Fruit fly (Drosophila melanogaster) whole organism, embryonic: ENCODE measurements around the gene CG15362.
A peak's percentile ranks its signal among the peaks of the same experiment; 100 is the strongest.

Source experiments
- CG10274 ChIP-seq: fragments of 200-800 bp; sonication (Bioruptor generic); optimal IDR thresholded peaks from 3 replicates; lab custom pipeline; 2017; ENCODE audit warnings: missing biosample characterization, mild to moderate bottlenecking, missing genetic modification characterization
- CG13123 ChIP-seq: fragments of 200-800 bp; sonication (Bioruptor generic); optimal IDR thresholded peaks from 2 replicates; lab custom pipeline; 2016; ENCODE audit warnings: missing biosample characterization, missing genetic modification characterization
- CG13287 ChIP-seq: fragments of 200-800 bp; sonication (Bioruptor generic); IDR thresholded peaks from 2 replicates; pipeline ENCODE4 v1.3.6; 2022; ENCODE audit warnings: missing biosample characterization, missing genetic modification characterization; ENCODE audit not compliant: partially characterized antibody
- CG14441 ChIP-seq: fragments of 200-800 bp; sonication (Bioruptor generic); IDR thresholded peaks from 2 replicates; pipeline ENCODE4 v1.3.6; 2022; ENCODE audit warnings: missing biosample characterization, missing genetic modification characterization
- CG14667 ChIP-seq: fragments of 200-800 bp; sonication (Bioruptor generic); IDR thresholded peaks from 2 replicates; pipeline ENCODE4 v1.3.6; 2022; ENCODE audit warnings: missing biosample characterization, missing genetic modification characterization
- CG14965 ChIP-seq: fragments of 200-800 bp; sonication (Bioruptor generic); optimal IDR thresholded peaks from 2 replicates; lab custom pipeline; 2016; ENCODE audit warnings: missing biosample characterization, missing genetic modification characterization, borderline replicate concordance
- CG1529 ChIP-seq: fragments of 200-800 bp; sonication (Bioruptor generic); optimal IDR thresholded peaks from 3 replicates; lab custom pipeline; 2018; ENCODE audit warnings: missing biosample characterization, missing genetic modification characterization
- CG16813 ChIP-seq: fragments of 200-800 bp; sonication (Bioruptor generic); IDR thresholded peaks from 3 replicates; pipeline ENCODE4 v1.3.6; 2022; ENCODE audit warnings: missing biosample characterization, missing genetic modification characterization; ENCODE audit not compliant: partially characterized antibody
- CG1832 ChIP-seq: fragments of 200-800 bp; sonication (Bioruptor generic); optimal IDR thresholded peaks from 2 replicates; lab custom pipeline; 2017; ENCODE audit warnings: missing biosample characterization, mild to moderate bottlenecking, missing genetic modification characterization, inconsistent platforms
- CG18476 ChIP-seq: fragments of 200-800 bp; sonication (Bioruptor generic); optimal IDR thresholded peaks from 2 replicates; lab custom pipeline; 2016; ENCODE audit warnings: missing biosample characterization, mild to moderate bottlenecking, missing genetic modification characterization
- CG2129 ChIP-seq: fragments of 200-800 bp; sonication (Bioruptor generic); IDR thresholded peaks from 2 replicates; pipeline ENCODE4 v1.3.6; 2022; ENCODE audit warnings: missing biosample characterization, missing genetic modification characterization; ENCODE audit not compliant: partially characterized antibody
- CG3163 ChIP-seq: fragments of 200-800 bp; sonication (Bioruptor generic); optimal IDR thresholded peaks from 3 replicates; lab custom pipeline; 2016; ENCODE audit warnings: missing biosample characterization, missing genetic modification characterization
- CG32532 ChIP-seq: fragments of 200-800 bp; sonication (Bioruptor generic); IDR thresholded peaks from 2 replicates; pipeline ENCODE4 v1.3.6; 2022; ENCODE audit warnings: missing biosample characterization, missing genetic modification characterization
- CG32772 ChIP-seq: fragments of 200-800 bp; sonication (Bioruptor generic); IDR thresholded peaks from 2 replicates; pipeline ENCODE4 v1.3.6; 2022; ENCODE audit warnings: missing biosample characterization, missing genetic modification characterization
- CG3281 ChIP-seq: fragments of 200-800 bp; sonication (Bioruptor generic); optimal IDR thresholded peaks from 3 replicates; lab custom pipeline; 2017; ENCODE audit warnings: missing biosample characterization, mild to moderate bottlenecking, missing genetic modification characterization
- CG33213 ChIP-seq: fragments of 200-800 bp; sonication (Bioruptor generic); optimal IDR thresholded peaks from 3 replicates; lab custom pipeline; 2016; ENCODE audit warnings: missing biosample characterization, missing genetic modification characterization
- CG6813 ChIP-seq: fragments of 200-800 bp; sonication (Bioruptor generic); optimal IDR thresholded peaks from 2 replicates; lab custom pipeline; 2017; ENCODE audit warnings: missing biosample characterization, missing genetic modification characterization, mild to moderate bottlenecking, moderate library complexity, missing genetic modification reagents
- CG7372 ChIP-seq: fragments of 200-800 bp; sonication (Bioruptor generic); IDR thresholded peaks from 2 replicates; pipeline ENCODE4 v1.3.6; 2022; ENCODE audit warnings: missing biosample characterization, missing genetic modification characterization
- CG7987 ChIP-seq: fragments of 200-800 bp; sonication (Bioruptor generic); optimal IDR thresholded peaks from 2 replicates; lab custom pipeline; 2018; ENCODE audit warnings: missing biosample characterization, mild to moderate bottlenecking, missing genetic modification characterization, moderate library complexity
- E2f2 ChIP-seq: fragments of 200-800 bp; sonication (Bioruptor generic); IDR thresholded peaks from 2 replicates; pipeline ENCODE4 v1.3.6; 2022; ENCODE audit warnings: missing biosample characterization, missing genetic modification characterization
- Fer1 ChIP-seq: fragments of 200-800 bp; sonication (Bioruptor generic); optimal IDR thresholded peaks from 2 replicates; lab custom pipeline; 2017; ENCODE audit warnings: missing biosample characterization, mild to moderate bottlenecking, missing genetic modification characterization
- H15 ChIP-seq: fragments of 200-800 bp; sonication (Bioruptor generic); IDR thresholded peaks from 3 replicates; pipeline ENCODE4 v1.3.6; 2022; ENCODE audit warnings: missing biosample characterization, missing genetic modification characterization
- Lpt ChIP-seq: fragments of >200 bp; optimal IDR thresholded peaks from 2 replicates; lab custom pipeline; 2018; ENCODE audit warnings: missing biosample characterization, missing genetic modification characterization
- Med ChIP-seq: fragments of 200-800 bp; sonication (Bioruptor generic); peaks from one replicate; lab custom pipeline; 2016; ENCODE audit warnings: missing biosample characterization, missing genetic modification characterization, mild to moderate bottlenecking, inconsistent platforms, moderate library complexity
- Mrtf ChIP-seq: fragments of 200-800 bp; sonication (Bioruptor generic); IDR thresholded peaks from 3 replicates; pipeline ENCODE4 v1.3.6; 2022; ENCODE audit warnings: missing biosample characterization, missing genetic modification characterization
- Myb ChIP-seq: fragments of 200-800 bp; sonication (Bioruptor generic); optimal IDR thresholded peaks from 2 replicates; lab custom pipeline; 2016; ENCODE audit warnings: missing biosample characterization, missing genetic modification characterization
- NC2α ChIP-seq: fragments of 200-800 bp; sonication (Bioruptor generic); optimal IDR thresholded peaks from 2 replicates; lab custom pipeline; 2016; ENCODE audit warnings: missing biosample characterization, missing genetic modification characterization
- Nf-YA ChIP-seq: fragments of 200-800 bp; sonication (Bioruptor generic); IDR thresholded peaks from 2 replicates; pipeline ENCODE4 v1.3.6; 2022; ENCODE audit warnings: missing biosample characterization, missing genetic modification characterization
- ac ChIP-seq: fragments of 200-800 bp; sonication (Bioruptor generic); optimal IDR thresholded peaks from 3 replicates; lab custom pipeline; 2017; ENCODE audit warnings: missing biosample characterization, mild to moderate bottlenecking, missing genetic modification characterization
- amos ChIP-seq: fragments of 200-800 bp; sonication (Bioruptor generic); IDR thresholded peaks from 2 replicates; pipeline ENCODE4 v1.3.6; 2022; ENCODE audit warnings: missing biosample characterization, missing genetic modification characterization; ENCODE audit not compliant: partially characterized antibody
- ase ChIP-seq: fragments of 200-800 bp; sonication (Bioruptor generic); IDR thresholded peaks from 3 replicates; pipeline ENCODE4 v1.3.6; 2022; ENCODE audit warnings: missing biosample characterization, missing genetic modification characterization
- ci ChIP-seq: fragments of 200-800 bp; sonication (Bioruptor generic); IDR thresholded peaks from 3 replicates; pipeline ENCODE4 v1.3.6; 2022; ENCODE audit warnings: missing biosample characterization, missing genetic modification characterization
- eve ChIP-seq, 2 experiments: fragments of >200 bp; optimal IDR thresholded peaks; 2 replicates each; lab custom pipeline; 2017; ENCODE audit warnings: missing biosample characterization in 2 of 2, missing genetic modification characterization in 2 of 2
- fru ChIP-seq: fragments of >200 bp; optimal IDR thresholded peaks from 2 replicates; lab custom pipeline; 2017
- fu2 ChIP-seq: fragments of 200-800 bp; sonication (Bioruptor generic); optimal IDR thresholded peaks from 2 replicates; lab custom pipeline; 2016; ENCODE audit warnings: missing biosample characterization, missing genetic modification characterization
- gsb ChIP-seq: fragments of 200-800 bp; sonication (Bioruptor generic); IDR thresholded peaks from 2 replicates; pipeline ENCODE4 v1.3.6; 2022; ENCODE audit warnings: missing biosample characterization, missing genetic modification characterization
- gsb-n ChIP-seq: fragments of 200-800 bp; sonication (Bioruptor generic); optimal IDR thresholded peaks from 3 replicates; lab custom pipeline; 2018; ENCODE audit warnings: missing biosample characterization, mild to moderate bottlenecking, missing genetic modification characterization
- knrl ChIP-seq: fragments of 200-800 bp; sonication (Bioruptor generic); IDR thresholded peaks from 3 replicates; pipeline ENCODE4 v1.3.6; 2022; ENCODE audit warnings: missing biosample characterization, missing genetic modification characterization; ENCODE audit not compliant: partially characterized antibody
- mirr ChIP-seq: fragments of 200-800 bp; sonication (Bioruptor generic); optimal IDR thresholded peaks from 3 replicates; lab custom pipeline; 2018; ENCODE audit warnings: missing biosample characterization, mild to moderate bottlenecking, missing genetic modification characterization
- mld ChIP-seq: fragments of 200-800 bp; sonication (Bioruptor generic); IDR thresholded peaks from 3 replicates; pipeline ENCODE4 v1.3.6; 2022; ENCODE audit warnings: missing biosample characterization, missing genetic modification characterization; ENCODE audit not compliant: partially characterized antibody
- pnt ChIP-seq: fragments of 200-800 bp; sonication (Bioruptor generic); optimal IDR thresholded peaks from 3 replicates; lab custom pipeline; 2016; ENCODE audit warnings: missing biosample characterization, missing genetic modification characterization
- salm ChIP-seq: fragments of 200-800 bp; sonication (Bioruptor generic); optimal IDR thresholded peaks from 2 replicates; lab custom pipeline; 2018; ENCODE audit warnings: missing biosample characterization, mild to moderate bottlenecking, missing genetic modification characterization
- scrt ChIP-seq: fragments of 200-800 bp; sonication (Bioruptor generic); optimal IDR thresholded peaks from 2 replicates; lab custom pipeline; 2018; ENCODE audit warnings: missing biosample characterization, mild to moderate bottlenecking, missing genetic modification characterization, moderate library complexity
- sd ChIP-seq: fragments of 200-800 bp; sonication (Bioruptor generic); optimal IDR thresholded peaks from 3 replicates; lab custom pipeline; 2018; ENCODE audit warnings: missing biosample characterization, mild to moderate bottlenecking, missing genetic modification characterization, moderate library complexity
- sob ChIP-seq: fragments of 200-800 bp; sonication (Bioruptor generic); IDR thresholded peaks from 2 replicates; pipeline ENCODE4 v1.3.6; 2022; ENCODE audit warnings: missing biosample characterization, missing genetic modification characterization
- trem ChIP-seq: fragments of 200-800 bp; optimal IDR thresholded peaks from 3 replicates; lab custom pipeline; 2019; ENCODE audit warnings: missing biosample characterization, mild to moderate bottlenecking, missing genetic modification characterization, moderate library complexity
- ttk ChIP-seq: fragments of 200-800 bp; sonication (Bioruptor generic); IDR thresholded peaks from 2 replicates; pipeline ENCODE4 v2.1.2; 2022; ENCODE audit warnings: missing biosample characterization, missing genetic modification characterization
- tx ChIP-seq: fragments of 200-800 bp; sonication (Bioruptor generic); optimal IDR thresholded peaks from 2 replicates; lab custom pipeline; 2016; ENCODE audit warnings: missing biosample characterization, missing genetic modification characterization
- vvl ChIP-seq: fragments of 200-800 bp; sonication (Bioruptor generic); IDR thresholded peaks from 2 replicates; pipeline ENCODE4 v1.3.6; 2022; ENCODE audit warnings: missing biosample characterization, missing genetic modification characterization

Gene CG15362

dm6 chr2L:1986343-1987280 is 5.6 kb downstream of the CG15362 start (continued):
- peak; percentile 82 for TF ChIP-seq CG32532 (GFP tag; lab: Robert Waterston, UW)
- no peak for TF ChIP-seq CG3163 (GFP tag; lab: Kevin White, UChicago)
- TF ChIP-seq ase (GFP tag; lab: Robert Waterston, UW), result no peak
- peak; percentile 67 for TF ChIP-seq CG3281 (GFP tag; lab: Kevin White, UChicago)
- TF ChIP-seq CG32772, result peak; percentile 20; the same call in 1 of the 2 replicates
- TF ChIP-seq mld (GFP tag; lab: Robert Waterston, UW), result no peak
- no peak for TF ChIP-seq CG2129 (GFP tag; lab: Robert Waterston, UW)
- TF ChIP-seq gsb, result no peak; the same call in 1 of the 2 replicates
- peak; percentile 98 for TF ChIP-seq CG10274 (GFP tag; lab: Kevin White, UChicago)
- TF ChIP-seq Mrtf (GFP tag; lab: Robert Waterston, UW), result no peak
- peak; percentile 48 for TF ChIP-seq Myb (GFP tag; lab: Kevin White, UChicago)
- peak; percentile 59; the same call in 1 of the 3 replicates for TF ChIP-seq H15 (GFP tag; lab: Robert Waterston, UW)
- TF ChIP-seq CG1832 (GFP tag; lab: Kevin White, UChicago), result no peak
- peak; percentile 20; the same call in 1 of the 2 replicates for TF ChIP-seq E2f2 (GFP tag; lab: Robert Waterston, UW)
- TF ChIP-seq CG14667 (GFP tag; lab: Robert Waterston, UW), result 0 out of 2 replicates have a peak, but pooled peaks have one; percentile 19
- 0 out of 3 replicates have a peak, but pooled peaks have one; percentile 38 for TF ChIP-seq ci (GFP tag; lab: Robert Waterston, UW)
- TF ChIP-seq tx (GFP tag; lab: Kevin White, UChicago), result peak; percentile 17
- TF ChIP-seq knrl (GFP tag; lab: Robert Waterston, UW), result no peak
- peak; percentile 49 for TF ChIP-seq sob (GFP tag; lab: Robert Waterston, UW)
- TF ChIP-seq CG1529 (GFP tag; lab: Kevin White, UChicago), result no peak
- TF ChIP-seq eve (GFP tag; optimal IDR thresholded peaks at IDR 0.05; lab: Kevin White, UChicago), result no peak
- TF ChIP-seq fru (lab: Kevin White, UChicago), result no peak
- TF ChIP-seq Lpt (GFP tag; lab: Kevin White, UChicago), result no peak
- peak; percentile 16 for TF ChIP-seq Fer1 (GFP tag; lab: Kevin White, UChicago)
- TF ChIP-seq CG13287 (GFP tag; lab: Robert Waterston, UW), result no peak
- TF ChIP-seq Nf-YA (GFP tag; lab: Robert Waterston, UW), result no peak
- TF ChIP-seq ac (GFP tag; lab: Kevin White, UChicago), result no peak
- 0 out of 2 replicates have a peak, but pooled peaks have one; percentile 24 for TF ChIP-seq ttk
- no peak for TF ChIP-seq NC2α (GFP tag; lab: Kevin White, UChicago)
- no peak for TF ChIP-seq amos
- TF ChIP-seq CG18476 (GFP tag; lab: Kevin White, UChicago), result peak; percentile 7
- TF ChIP-seq mirr, result peak; percentile 93
- TF ChIP-seq CG14441 (GFP tag; lab: Robert Waterston, UW), result peak; percentile 65
- no peak for TF ChIP-seq CG14965
- TF ChIP-seq Med (GFP tag; lab: Kevin White, UChicago), result peak; percentile 92
- TF ChIP-seq scrt (GFP tag; lab: Kevin White, UChicago), result peak; percentile 42
- no peak for TF ChIP-seq CG16813
- TF ChIP-seq trem, result no peak
- TF ChIP-seq fu2 (GFP tag; lab: Kevin White, UChicago), result peak; percentile 32
- peak; percentile 98 for TF ChIP-seq CG7987 (GFP tag; lab: Kevin White, UChicago)
- peak; percentile 2 for TF ChIP-seq CG13123 (GFP tag; lab: Kevin White, UChicago)
- no peak for TF ChIP-seq pnt (GFP tag; lab: Kevin White, UChicago)
- peak; percentile 17 for TF ChIP-seq sd (tag; lab: Kevin White, UChicago)
- TF ChIP-seq salm, result no peak
- TF ChIP-seq gsb-n (tag; lab: Kevin White, UChicago), result no peak
- TF ChIP-seq vvl, result no peak; the same call in 1 of the 2 replicates
- peak; percentile 31 for TF ChIP-seq CG6813
- TF ChIP-seq CG7372 (GFP tag; lab: Robert Waterston, UW), result no peak
- peak; percentile 14 for TF ChIP-seq CG33213 (GFP tag; lab: Kevin White, UChicago)
